Worm (Caenorhabditis elegans) whole organism, young adult: ENCODE measurements around the gene K10G9.2.
A peak's percentile ranks its signal among the peaks of the same experiment; 100 is the strongest.

Experiments
- B0019.2 ChIP-seq: fragments of 200-800 bp; sonication (Bioruptor generic); conservative IDR thresholded peaks from 2 replicates; pipeline ENCODE4 v1.3.6; 2022; ENCODE audit warnings: missing genetic modification reagents, missing genetic modification characterization, missing compliant biosample characterization
- C17E4.6 ChIP-seq: fragments of 200-800 bp; sonication (Bioruptor generic); IDR thresholded peaks from 2 replicates; pipeline ENCODE4 v1.3.6; 2022; ENCODE audit warnings: missing genetic modification reagents, missing genetic modification characterization, missing compliant biosample characterization
- F49E8.2 ChIP-seq: sonication (generic microtip); optimal IDR thresholded peaks from 3 replicates; lab custom pipeline; 2017; ENCODE audit warnings: missing genetic modification characterization, mild to moderate bottlenecking, missing compliant biosample characterization, antibody characterized with exemption, moderate library complexity; ENCODE audit not compliant: insufficient read depth
- F52B5.7 ChIP-seq: sonication (generic microtip); optimal IDR thresholded peaks from 2 replicates; lab custom pipeline; 2016; ENCODE audit warnings: mild to moderate bottlenecking, missing genetic modification characterization, missing compliant biosample characterization
- Y67H2A.10 ChIP-seq: fragments of 200-800 bp; sonication (Bioruptor generic); conservative IDR thresholded peaks from 2 replicates; pipeline ENCODE4 v1.3.6; 2022; ENCODE audit warnings: missing genetic modification reagents, missing genetic modification characterization, missing compliant biosample characterization
- akir-1 ChIP-seq: fragments of 200-800 bp; sonication (Bioruptor generic); optimal IDR thresholded peaks from 2 replicates; lab custom pipeline; 2018; ENCODE audit warnings: mild to moderate bottlenecking, missing genetic modification characterization, moderate library complexity, missing compliant biosample characterization
- ama-1 ChIP-seq, 3 experiments: fragments of 150-350 bp in 1 of 3; sonication (generic microtip) in 2 of 3; optimal IDR thresholded peaks; 2 replicates each; lab custom pipeline; 2014 to 2018; ENCODE audit warnings: missing biosample characterization in 2 of 3, missing genetic modification characterization in 2 of 3, missing genetic modification reagents in 2 of 3
- athp-1 ChIP-seq: sonication (generic microtip); optimal IDR thresholded peaks from 2 replicates; lab custom pipeline; 2017; ENCODE audit warnings: mild to moderate bottlenecking, missing genetic modification characterization, missing compliant biosample characterization
- attf-3 ChIP-seq: fragments of 200-800 bp; sonication (Bioruptor generic); conservative IDR thresholded peaks from 2 replicates; pipeline ENCODE4 v1.3.6; 2022; ENCODE audit warnings: missing genetic modification reagents, missing genetic modification characterization, missing compliant biosample characterization
- ceh-27 ChIP-seq: fragments of 200-800 bp; sonication (Bioruptor generic); optimal IDR thresholded peaks from 2 replicates; lab custom pipeline; 2018; ENCODE audit warnings: mild to moderate bottlenecking, missing genetic modification characterization, moderate library complexity, missing compliant biosample characterization
- die-1 ChIP-seq: sonication (generic microtip); optimal IDR thresholded peaks from 2 replicates; lab custom pipeline; 2016; ENCODE audit warnings: missing genotype, mild to moderate bottlenecking, missing genetic modification characterization, missing compliant biosample characterization
- dox-1 ChIP-seq: fragments of 200-800 bp; sonication (Bioruptor generic); IDR thresholded peaks from 2 replicates; pipeline ENCODE4 v1.3.6; 2022; ENCODE audit warnings: missing genetic modification reagents, missing genetic modification characterization, missing compliant biosample characterization
- dpl-1 ChIP-seq: fragments of 150-350 bp; optimal IDR thresholded peaks from 2 replicates; lab custom pipeline; 2014; ENCODE audit warnings: missing biosample characterization, missing genetic modification reagents, missing genetic modification characterization
- efl-1 ChIP-seq: fragments of 150-350 bp; optimal IDR thresholded peaks from 2 replicates; lab custom pipeline; 2014; ENCODE audit warnings: missing biosample characterization, missing genetic modification reagents, missing genetic modification characterization
- egl-18 ChIP-seq: fragments of 200-800 bp; sonication (Bioruptor generic); IDR thresholded peaks from 2 replicates; pipeline ENCODE4 v1.3.6; 2022; ENCODE audit warnings: missing genetic modification reagents, missing genetic modification characterization, missing compliant biosample characterization
- egrh-3 ChIP-seq: fragments of 200-800 bp; sonication (Bioruptor generic); IDR thresholded peaks from 2 replicates; pipeline ENCODE4 v1.3.6; 2022; ENCODE audit warnings: missing genetic modification reagents, missing genetic modification characterization, missing compliant biosample characterization
- hmg-1.2 ChIP-seq: fragments of 200-800 bp; sonication (Bioruptor generic); IDR thresholded peaks from 2 replicates; pipeline ENCODE4 v1.3.6; 2022; ENCODE audit warnings: missing genetic modification reagents, missing genetic modification characterization, missing compliant biosample characterization
- lin-26 ChIP-seq: fragments of 200-800 bp; sonication (Bioruptor generic); IDR thresholded peaks from 2 replicates; pipeline ENCODE4 v1.3.6; 2022; ENCODE audit warnings: missing genetic modification reagents, missing genetic modification characterization, missing compliant biosample characterization
- lin-35 ChIP-seq, 3 experiments: fragments of 150-350 bp in 2 of 3; sonication (generic microtip) in 1 of 3; optimal IDR thresholded peaks; 2 replicates each; lab custom pipeline; 2014 to 2018; ENCODE audit warnings: missing biosample characterization in 3 of 3, missing genetic modification characterization in 3 of 3, missing genetic modification reagents in 3 of 3
- lin-54 ChIP-seq: fragments of 200-800 bp; sonication (Bioruptor generic); optimal IDR thresholded peaks from 2 replicates; lab custom pipeline; 2018; ENCODE audit warnings: mild to moderate bottlenecking, missing genetic modification characterization, missing compliant biosample characterization
- mcd-1 ChIP-seq: fragments of 200-800 bp; sonication (Bioruptor generic); IDR thresholded peaks from 2 replicates; pipeline ENCODE4 v1.3.6; 2022; ENCODE audit warnings: missing genetic modification reagents, missing genetic modification characterization, missing compliant biosample characterization
- nfyb-1 ChIP-seq: fragments of 200-800 bp; sonication (Bioruptor generic); IDR thresholded peaks from 2 replicates; pipeline ENCODE4 v1.3.6; 2022; ENCODE audit warnings: missing genetic modification reagents, missing genetic modification characterization, missing compliant biosample characterization
- nhr-90 ChIP-seq: sonication (generic microtip); optimal IDR thresholded peaks from 2 replicates; lab custom pipeline; 2016; ENCODE audit warnings: missing genotype, mild to moderate bottlenecking, missing genetic modification characterization, missing compliant biosample characterization
- pbrm-1 ChIP-seq: fragments of 200-800 bp; sonication (Bioruptor generic); IDR thresholded peaks from 2 replicates; pipeline ENCODE4 v1.3.6; 2022; ENCODE audit warnings: missing genetic modification reagents, missing genetic modification characterization, missing compliant biosample characterization
- rec-8 ChIP-seq, 2 experiments: sonication (generic microtip); optimal IDR thresholded peaks; 2 replicates each; lab custom pipeline; 2016; ENCODE audit warnings: mild to moderate bottlenecking in 2 of 2, missing genetic modification characterization in 2 of 2, missing genetic modification reagents in 2 of 2, missing genotype in 2 of 2, missing biosample characterization in 1 of 2, missing compliant biosample characterization in 1 of 2, moderate library complexity in 1 of 2
- snpc-1.1 ChIP-seq: sonication (generic microtip); optimal IDR thresholded peaks from 2 replicates; lab custom pipeline; 2017; ENCODE audit warnings: missing genetic modification characterization, mild to moderate bottlenecking, missing compliant biosample characterization, antibody characterized with exemption, moderate library complexity, missing genotype, missing genetic modification reagents; ENCODE audit not compliant: insufficient read depth
- snpc-4 ChIP-seq, 5 experiments: fragments of 150-350 bp in 1 of 5; sonication (generic microtip) in 4 of 5; optimal IDR thresholded peaks; 2 replicates each; lab custom pipeline; 2014 to 2018; ENCODE audit warnings: missing genetic modification characterization in 5 of 5, missing biosample characterization in 3 of 5, antibody characterized with exemption in 2 of 5, mild to moderate bottlenecking in 2 of 5, missing compliant biosample characterization in 2 of 5, missing genotype in 2 of 5, moderate library complexity in 2 of 5, missing genetic modification reagents in 1 of 5
- tbp1 ChIP-seq: fragments of 200-800 bp; sonication (Bioruptor generic); optimal IDR thresholded peaks from 2 replicates; lab custom pipeline; 2018; ENCODE audit warnings: mild to moderate bottlenecking, missing genetic modification characterization, missing compliant biosample characterization
- tbx-9 ChIP-seq: sonication (generic microtip); optimal IDR thresholded peaks from 2 replicates; lab custom pipeline; 2016; ENCODE audit warnings: borderline replicate concordance, missing genetic modification characterization, inconsistent platforms, missing compliant biosample characterization
- xnd-1 ChIP-seq: sonication (generic microtip); optimal IDR thresholded peaks from 2 replicates; lab custom pipeline; 2016; ENCODE audit warnings: missing genotype, missing genetic modification reagents, missing genetic modification characterization, missing compliant biosample characterization
- zfh-2 ChIP-seq: fragments of 200-800 bp; sonication (Bioruptor generic); conservative IDR thresholded peaks from 2 replicates; pipeline ENCODE4 v1.3.6; 2022; ENCODE audit warnings: missing genetic modification reagents, missing genetic modification characterization, missing compliant biosample characterization
- ztf-18 ChIP-seq: sonication (generic microtip); optimal IDR thresholded peaks from 2 replicates; lab custom pipeline; 2016; ENCODE audit warnings: missing genotype, mild to moderate bottlenecking, missing genetic modification characterization, missing compliant biosample characterization
- ztf-25 ChIP-seq: fragments of 200-800 bp; sonication (Bioruptor generic); IDR thresholded peaks from 2 replicates; pipeline ENCODE4 v1.3.6; 2022; ENCODE audit warnings: missing genetic modification reagents, missing genetic modification characterization, missing compliant biosample characterization

Gene K10G9.2

DNA sequence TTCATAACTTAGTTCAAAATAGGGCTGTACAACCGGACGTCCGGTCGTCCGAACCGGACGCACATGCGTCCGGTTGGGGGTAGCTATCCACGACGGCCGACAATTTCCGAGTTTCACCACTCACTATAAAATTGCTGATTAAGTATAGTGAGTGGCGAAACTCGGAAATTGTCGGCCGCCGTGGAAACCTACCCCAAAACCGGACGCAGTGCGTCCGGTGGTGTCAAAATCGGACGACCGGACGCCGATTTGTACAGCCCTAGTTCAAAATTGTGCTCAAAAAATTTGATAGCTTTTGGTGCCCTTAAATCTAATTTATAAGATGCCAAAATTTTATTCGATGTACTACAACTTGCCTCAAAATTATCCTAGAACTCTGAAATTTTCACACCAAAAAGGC, 43.1 kb upstream of the K10G9.2 start:
- TF ChIP-seq hmg-1.2 (0 out of 2 replicates have a peak, but pooled peaks have one; percentile 12), snpc-1.1 (tag; lab: Kevin White, UChicago) (peak; percentile 54), snpc-4 (GFP tag; optimal IDR thresholded peaks at IDR 0.05; lab: Kevin White, UChicago) (peak; percentile 63), snpc-4 (tag; optimal IDR thresholded peaks at IDR 0.05; lab: Kevin White, UChicago) (peak in 3 of 4 experiments; percentile 50 to 91 (median 86))

DNA sequence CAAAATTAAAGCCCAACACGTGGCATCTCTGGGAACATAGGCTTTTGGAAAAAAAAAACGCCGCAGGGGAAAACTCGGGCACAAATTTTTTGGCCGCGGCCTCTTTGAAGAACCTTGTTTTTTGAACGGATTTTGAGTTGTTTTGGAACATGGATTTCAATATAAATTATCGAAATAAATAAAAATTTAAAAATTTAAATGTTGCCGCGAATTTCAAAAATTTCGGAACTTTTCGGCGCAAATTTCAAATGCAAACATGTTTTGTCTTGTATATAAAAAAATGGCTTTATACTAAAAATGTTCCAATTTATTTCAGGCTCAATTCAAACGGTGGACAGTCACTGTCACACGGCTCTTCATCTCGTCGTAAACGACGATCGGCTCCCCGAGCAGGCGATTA, 41.7 kb upstream of the K10G9.2 start:
- TF ChIP-seq akir-1 (GFP tag; lab: Kevin White, UChicago) (no peak), attf-3 (no peak), rec-8 (tag; optimal IDR thresholded peaks at IDR 0.05; lab: Kevin White, UChicago) (no peak), lin-26 (no peak), nhr-90 (tag; lab: Kevin White, UChicago) (no peak), lin-35 (GFP tag; optimal IDR thresholded peaks at IDR 0.05; lab: Kevin White, UChicago) (no peak), F52B5.7 (tag; lab: Kevin White, UChicago) (no peak), egl-18 (GFP tag; lab: Robert Waterston, UW) (no peak), tbp1 (GFP tag; lab: Kevin White, UChicago) (no peak)

DNA sequence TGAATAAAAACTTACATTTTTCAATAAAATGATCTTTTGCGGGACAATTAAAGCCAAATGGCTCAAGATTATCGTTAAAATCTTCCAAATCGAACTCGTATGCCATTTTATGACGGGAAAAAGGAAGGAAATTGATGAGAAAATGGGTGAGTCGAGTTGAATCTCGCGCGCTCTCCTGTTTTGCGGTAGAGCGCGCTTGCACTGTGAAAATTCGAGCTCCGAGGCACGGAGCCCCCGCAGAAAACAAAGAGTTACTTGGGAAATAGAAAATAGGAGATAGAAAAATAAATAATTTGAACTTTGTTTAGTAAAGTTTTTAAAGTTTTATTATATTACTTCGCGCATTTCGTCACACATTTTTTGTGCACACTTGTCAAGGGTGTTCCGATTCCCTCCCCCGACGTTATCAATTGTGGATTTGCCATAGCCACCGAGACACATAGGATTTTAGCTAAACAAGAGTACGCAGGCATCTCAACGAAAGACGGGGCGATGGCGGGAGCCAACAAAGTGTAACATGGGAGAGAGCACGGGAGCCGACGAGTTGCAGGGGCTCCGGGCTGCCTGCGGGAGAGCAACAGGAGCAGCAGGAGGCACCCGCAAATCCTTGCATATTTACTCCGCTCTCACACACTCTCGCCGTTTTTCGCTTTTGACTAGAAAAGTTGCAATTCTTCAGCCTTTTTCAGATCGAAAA, 37.1 kb upstream of the K10G9.2 start, which contains the start of the genes div-1 and cor-1:
Gene div-1 (minus strand): TSS at position 119 of the 697 bp plus-strand sequence.
Gene cor-1 (plus strand): TSS at position 671 of the 697 bp plus-strand sequence.
- TF ChIP-seq lin-54 (GFP tag; lab: Kevin White, UChicago) (peak; percentile 52), dpl-1 (peak; percentile 31), ztf-18 (tag; lab: Kevin White, UChicago) (peak; percentile 5), ztf-25 (GFP tag; lab: Robert Waterston, UW) (no peak), tbx-9 (tag; lab: Kevin White, UChicago) (no peak), ama-1 (optimal IDR thresholded peaks at IDR 0.05; lab: Kevin White, UChicago) (no peak), ama-1 (GFP tag; optimal IDR thresholded peaks at IDR 0.05; lab: Kevin White, UChicago) (no peak), zfh-2 (GFP tag; lab: Robert Waterston, UW) (peak; percentile 83), xnd-1 (tag; lab: Kevin White, UChicago) (no peak), mcd-1 (GFP tag; lab: Robert Waterston, UW) (peak; percentile 93), egrh-3 (GFP tag; lab: Robert Waterston, UW) (peak; percentile 29; the same call in 1 of the 2 replicates), pbrm-1 (no peak), lin-35 (GFP tag; optimal IDR thresholded peaks at IDR 0.05; lab: Kevin White, UChicago) (peak in 1 of 3 experiments; percentile 36), dox-1 (GFP tag; lab: Robert Waterston, UW) (0 out of 2 replicates have a peak, but pooled peaks have one; percentile 9), B0019.2 (GFP tag; lab: Robert Waterston, UW) (no peak), efl-1 (GFP tag; lab: Kevin White, UChicago) (peak; percentile 47)

DNA sequence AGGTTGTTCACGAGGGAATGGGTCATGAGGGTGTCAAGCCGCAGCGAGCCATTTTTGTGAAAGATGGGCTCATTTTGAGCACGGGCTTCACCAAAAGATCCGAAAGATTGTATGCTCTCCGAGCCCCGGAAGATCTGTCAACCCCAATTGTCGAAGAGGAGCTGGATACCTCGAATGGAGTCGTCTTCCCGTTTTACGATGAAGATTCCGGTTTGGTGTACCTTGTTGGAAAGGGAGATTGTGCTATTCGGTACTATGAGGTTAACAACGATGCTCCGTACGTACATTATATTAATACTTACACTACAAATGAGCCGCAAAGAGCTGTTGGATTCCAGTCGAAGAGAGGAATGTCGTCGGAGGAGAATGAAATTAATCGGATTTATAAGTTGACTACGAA, 34.6 kb upstream of the K10G9.2 start:
- no peak for TF ChIP-seq Y67H2A.10 (GFP tag; lab: Robert Waterston, UW)
- TF ChIP-seq egrh-3 (GFP tag; lab: Robert Waterston, UW) = no peak
- no peak for TF ChIP-seq die-1 (tag; lab: Kevin White, UChicago)
- TF ChIP-seq C17E4.6 (GFP tag; lab: Robert Waterston, UW) = no peak
- TF ChIP-seq F49E8.2 = no peak
- TF ChIP-seq ceh-27 (GFP tag; lab: Kevin White, UChicago) = no peak
- TF ChIP-seq nfyb-1 (GFP tag; lab: Robert Waterston, UW) = no peak
- no peak for TF ChIP-seq athp-1
